Worm (Caenorhabditis elegans): ENCODE results near the gene F07H5.7.
A peak's percentile ranks its signal among the peaks of the same experiment; 100 is the strongest.

Gene F07H5.7

ce11 chrII:8747246-8747938 lies 46.6 kb downstream of the F07H5.7 start (continued):
- TF ChIP-seq irx-1 (tag; optimal IDR thresholded peaks at IDR 0.05) (no peak), unc-98 (GFP tag; IDR thresholded peaks at IDR 0.05) (no peak), isw-1 (GFP tag; IDR thresholded peaks at IDR 0.05) (no peak), fkh-10 (GFP tag; optimal IDR thresholded peaks at IDR 0.05) (no peak), zag-1 (tag; optimal IDR thresholded peaks at IDR 0.05) (no peak), snpc-4 (tag; optimal IDR thresholded peaks at IDR 0.05) (no peak), skn-1 (tag; optimal IDR thresholded peaks at IDR 0.05) (no peak), nhr-11 (tag; optimal IDR thresholded peaks at IDR 0.05) (no peak), lin-35 (GFP tag; optimal IDR thresholded peaks at IDR 0.05) (peak in 1 of 2 experiments; percentile 65), lin-13 (GFP tag; optimal IDR thresholded peaks at IDR 0.05) (peak; percentile 39), efl-1 (optimal IDR thresholded peaks at IDR 0.05) (peak in 1 of 2 experiments; percentile 33), efl-1 (GFP tag; optimal IDR thresholded peaks at IDR 0.05 in 1 of 2) (peak in 1 of 2 experiments; percentile 84), ceh-90 (tag; optimal IDR thresholded peaks at IDR 0.05) (no peak), egl-13 (tag; optimal IDR thresholded peaks at IDR 0.05) (no peak), sptf-1 (tag; optimal IDR thresholded peaks at IDR 0.05) (no peak), nhr-71 (tag; optimal IDR thresholded peaks at IDR 0.05) (peak; percentile 63), ets-5 (GFP tag; IDR thresholded peaks at IDR 0.05) (no peak), nhr-76 (tag; optimal IDR thresholded peaks at IDR 0.05) (no peak), sox-4 (tag; optimal IDR thresholded peaks at IDR 0.05) (no peak), ceh-82 (tag; optimal IDR thresholded peaks at IDR 0.05) (no peak), tlp-1 (tag; optimal IDR thresholded peaks at IDR 0.05) (no peak), dpl-1 (GFP tag; optimal IDR thresholded peaks at IDR 0.05) (no peak), jun-1 (tag; optimal IDR thresholded peaks at IDR 0.05) (no peak), nhr-90 (tag; optimal IDR thresholded peaks at IDR 0.05; ENCODE audit: poor library complexity) (peak; percentile 82), vab-15 (tag; optimal IDR thresholded peaks at IDR 0.05) (no peak), ztf-4 (tag; optimal IDR thresholded peaks at IDR 0.05) (peak; percentile 67), nhr-28 (tag; optimal IDR thresholded peaks at IDR 0.05) (no peak), lin-39 (tag; optimal IDR thresholded peaks at IDR 0.05) (no peak), alr-1 (tag; optimal IDR thresholded peaks at IDR 0.05; ENCODE audit: borderline replicate concordance) (no peak), pqm-1 (tag; optimal IDR thresholded peaks at IDR 0.05) (no peak), fkh-4 (tag; optimal IDR thresholded peaks at IDR 0.05; ENCODE audit: borderline replicate concordance) (no peak), nhr-77 (tag; optimal IDR thresholded peaks at IDR 0.05) (no peak), nhr-85 (tag) (peak; percentile 55), unc-86 (tag; optimal IDR thresholded peaks at IDR 0.05) (no peak), mep-1 (tag; optimal IDR thresholded peaks at IDR 0.05) (no peak), hpl-2 (GFP tag; optimal IDR thresholded peaks at IDR 0.05) (peak; percentile 23), aha-1 (tag; optimal IDR thresholded peaks at IDR 0.05) (no peak), ama-1 (optimal IDR thresholded peaks at IDR 0.05) (peak; percentile 90), F16B12.6 (tag; optimal IDR thresholded peaks at IDR 0.05) (no peak), ztf-11 (tag; optimal IDR thresholded peaks at IDR 0.05) (peak in 1 of 2 experiments; percentile 34), nhr-20 (tag; optimal IDR thresholded peaks at IDR 0.05) (peak; percentile 44), efl-3 (GFP tag; optimal IDR thresholded peaks at IDR 0.05) (no peak), zip-4 (GFP tag; optimal IDR thresholded peaks at IDR 0.05) (no peak), unc-30 (tag; optimal IDR thresholded peaks at IDR 0.05) (no peak), C34B4.2 (tag; optimal IDR thresholded peaks at IDR 0.05) (no peak), Y116A8C.19 (tag; optimal IDR thresholded peaks at IDR 0.05; ENCODE audit: borderline replicate concordance) (no peak), sup-37 (GFP tag; optimal IDR thresholded peaks at IDR 0.05) (no peak), dsc-1 (tag; optimal IDR thresholded peaks at IDR 0.05) (peak; percentile 2), swsn-7 (tag; optimal IDR thresholded peaks at IDR 0.05) (no peak), nhr-47 (tag; optimal IDR thresholded peaks at IDR 0.05) (peak; percentile 73), rnt-1 (tag; optimal IDR thresholded peaks at IDR 0.05) (peak; percentile 23), pax-3 (tag; optimal IDR thresholded peaks at IDR 0.05) (peak; percentile 42), lsy-2 (tag; optimal IDR thresholded peaks at IDR 0.05) (peak in 1 of 2 experiments; percentile 46)

All from whole organism, L1 larva.